Fruit fly (Drosophila melanogaster) whole organism, pupa: ENCODE data around the gene SPoCk.

Source experiments
- CG10348 ChIP-seq: fragments of 200-800 bp; sonication (Bioruptor generic); IDR thresholded peaks from 2 replicates; pipeline ENCODE4 v1.3.6; 2022; ENCODE audit warnings: missing biosample characterization, missing genetic modification characterization
- CG12605 ChIP-seq: fragments of 200-800 bp; sonication (Bioruptor generic); IDR thresholded peaks from 2 replicates; pipeline ENCODE4 v1.3.6; 2022; ENCODE audit warnings: missing biosample characterization, missing genetic modification characterization
- CG13204 ChIP-seq: fragments of 200-800 bp; sonication (Bioruptor generic); optimal IDR thresholded peaks from 2 replicates; lab custom pipeline; 2018; ENCODE audit warnings: missing biosample characterization, mild to moderate bottlenecking, missing genetic modification characterization, moderate library complexity
- CG14655 ChIP-seq: fragments of 200-800 bp; sonication (Bioruptor generic); optimal IDR thresholded peaks from 3 replicates; lab custom pipeline; 2017; ENCODE audit warnings: mild to moderate bottlenecking, missing biosample characterization, missing genetic modification reagents, missing genetic modification characterization
- CG15710 ChIP-seq: fragments of 200-800 bp; sonication (Bioruptor generic); optimal IDR thresholded peaks from 2 replicates; lab custom pipeline; 2018; ENCODE audit warnings: missing biosample characterization, mild to moderate bottlenecking, missing genetic modification characterization, moderate library complexity
- CG17806 ChIP-seq: fragments of 200-800 bp; sonication (Bioruptor generic); optimal IDR thresholded peaks from 2 replicates; lab custom pipeline; 2018; ENCODE audit warnings: missing biosample characterization, mild to moderate bottlenecking, missing genetic modification characterization, moderate library complexity
- CG32121 ChIP-seq: fragments of 200-800 bp; sonication (Bioruptor generic); IDR thresholded peaks from 2 replicates; pipeline ENCODE4 v1.3.6; 2022; ENCODE audit warnings: missing biosample characterization, missing genetic modification characterization
- CG34367 ChIP-seq: fragments of 200-800 bp; sonication (Bioruptor generic); optimal IDR thresholded peaks from 2 replicates; lab custom pipeline; 2018; ENCODE audit warnings: missing biosample characterization, mild to moderate bottlenecking, missing genetic modification characterization
- CG4496 ChIP-seq: fragments of 200-800 bp; sonication (Bioruptor generic); IDR thresholded peaks from 3 replicates; pipeline ENCODE4 v1.3.6; 2022; ENCODE audit warnings: missing biosample characterization, missing genetic modification characterization
- CG8159 ChIP-seq: fragments of 200-800 bp; sonication (Bioruptor generic); optimal IDR thresholded peaks from 3 replicates; lab custom pipeline; 2018; ENCODE audit warnings: missing biosample characterization, mild to moderate bottlenecking, missing genetic modification characterization, moderate library complexity
- CG8301 ChIP-seq: fragments of 200-800 bp; sonication (Bioruptor generic); optimal IDR thresholded peaks from 2 replicates; lab custom pipeline; 2018; ENCODE audit warnings: missing biosample characterization, mild to moderate bottlenecking, missing genetic modification characterization
- CG9948 ChIP-seq: fragments of 200-800 bp; sonication (Bioruptor generic); optimal IDR thresholded peaks from 2 replicates; lab custom pipeline; 2018; ENCODE audit warnings: missing biosample characterization, mild to moderate bottlenecking, missing genetic modification characterization, moderate library complexity
- D1 ChIP-seq: fragments of 200-800 bp; sonication (Bioruptor generic); optimal IDR thresholded peaks from 2 replicates; lab custom pipeline; 2018; ENCODE audit warnings: missing biosample characterization, mild to moderate bottlenecking, missing genetic modification characterization, moderate library complexity
- EcR ChIP-seq: fragments of 200-800 bp; sonication (Bioruptor generic); optimal IDR thresholded peaks from 3 replicates; lab custom pipeline; 2019; ENCODE audit warnings: missing biosample characterization, missing genetic modification characterization, mild to moderate bottlenecking, moderate library complexity, missing genetic modification reagents
- Ets98B ChIP-seq: fragments of 200-800 bp; sonication (Bioruptor generic); IDR thresholded peaks from 2 replicates; pipeline ENCODE4 v1.3.6; 2022; ENCODE audit warnings: missing biosample characterization, missing genetic modification characterization
- Pif1A ChIP-seq: fragments of 200-800 bp; sonication (Bioruptor generic); optimal IDR thresholded peaks from 3 replicates; lab custom pipeline; 2016; ENCODE audit warnings: missing biosample characterization, missing genetic modification characterization
- Pif1B ChIP-seq: fragments of 200-800 bp; sonication (Bioruptor generic); optimal IDR thresholded peaks from 3 replicates; lab custom pipeline; 2016; ENCODE audit warnings: missing biosample characterization, missing genetic modification characterization
- Snoo ChIP-seq: fragments of 200-800 bp; sonication (Bioruptor generic); optimal IDR thresholded peaks from 3 replicates; lab custom pipeline; 2017; ENCODE audit warnings: missing biosample characterization, mild to moderate bottlenecking, missing genetic modification characterization, inconsistent platforms
- fd96Ca ChIP-seq: fragments of 200-800 bp; sonication (Bioruptor generic); IDR thresholded peaks from 3 replicates; pipeline ENCODE4 v1.3.6; 2022; ENCODE audit warnings: missing biosample characterization, missing genetic modification characterization
- gl ChIP-seq: fragments of 200-800 bp; sonication (Bioruptor generic); optimal IDR thresholded peaks from 2 replicates; lab custom pipeline; 2018; ENCODE audit warnings: missing biosample characterization, mild to moderate bottlenecking, missing genetic modification characterization
- rn ChIP-seq: fragments of 200-800 bp; sonication (Bioruptor generic); IDR thresholded peaks from 2 replicates; pipeline ENCODE4 v1.3.6; 2022; ENCODE audit warnings: missing biosample characterization, missing genetic modification characterization

SPoCk gene

dm6 chr3L:22795604-22796003 lies 46.4 kb downstream of the SPoCk start:
- TF ChIP-seq Pif1A (GFP tag; lab: Kevin White, UChicago) (no peak), CG10348 (GFP tag; lab: Robert Waterston, UW) (no peak), CG8301 (tag; lab: Kevin White, UChicago) (no peak), CG15710 (tag; lab: Kevin White, UChicago) (no peak), fd96Ca (GFP tag; lab: Robert Waterston, UW) (no peak), rn (no peak), CG34367 (tag; lab: Kevin White, UChicago) (no peak), CG32121 (GFP tag; lab: Robert Waterston, UW) (no peak), CG8159 (tag; lab: Kevin White, UChicago) (no peak), CG12605 (GFP tag; lab: Robert Waterston, UW) (no peak), Ets98B (GFP tag; lab: Robert Waterston, UW) (no peak), CG13204 (GFP tag; lab: Kevin White, UChicago) (no peak), EcR (no peak), Snoo (tag; lab: Kevin White, UChicago) (no peak), D1 (tag; lab: Kevin White, UChicago) (no peak), CG14655 (GFP tag; lab: Kevin White, UChicago) (no peak), CG9948 (tag; lab: Kevin White, UChicago) (no peak)

dm6 chr3L:22801970-22802369 lies 52.7 kb downstream of the SPoCk start:
- TF ChIP-seq gl (tag; lab: Kevin White, UChicago) = no peak
- no peak for TF ChIP-seq D1 (tag; lab: Kevin White, UChicago)
- TF ChIP-seq Ets98B (GFP tag; lab: Robert Waterston, UW) = no peak
- TF ChIP-seq Pif1A (GFP tag; lab: Kevin White, UChicago) = no peak
- no peak for TF ChIP-seq Snoo (tag; lab: Kevin White, UChicago)
- TF ChIP-seq CG8301 (tag; lab: Kevin White, UChicago) = no peak
- TF ChIP-seq fd96Ca (GFP tag; lab: Robert Waterston, UW) = no peak
- TF ChIP-seq CG15710 (tag; lab: Kevin White, UChicago) = no peak
- TF ChIP-seq CG13204 (GFP tag; lab: Kevin White, UChicago) = peak; percentile 73
- TF ChIP-seq CG8159 (tag; lab: Kevin White, UChicago) = no peak
- TF ChIP-seq rn = no peak
- peak; percentile 90 for TF ChIP-seq EcR
- no peak for TF ChIP-seq CG9948 (tag; lab: Kevin White, UChicago)
- no peak for TF ChIP-seq CG14655 (GFP tag; lab: Kevin White, UChicago)
- TF ChIP-seq CG4496 = 0 out of 3 replicates have a peak, but pooled peaks have one; percentile 33
- no peak for TF ChIP-seq CG34367 (tag; lab: Kevin White, UChicago)
- no peak for TF ChIP-seq CG12605 (GFP tag; lab: Robert Waterston, UW)
- TF ChIP-seq CG32121 (GFP tag; lab: Robert Waterston, UW) = no peak
- no peak for TF ChIP-seq Pif1B (GFP tag; lab: Kevin White, UChicago)
- no peak for TF ChIP-seq CG17806
- no peak for TF ChIP-seq CG10348 (GFP tag; lab: Robert Waterston, UW)

- TF ChIP-seq CG9948 (tag; lab: Kevin White, UChicago) (no peak), rn (no peak), CG14655 (GFP tag; lab: Kevin White, UChicago) (no peak), CG4496 (peak; percentile 25; the same call in 1 of the 3 replicates), D1 (tag; lab: Kevin White, UChicago) (no peak), CG13204 (GFP tag; lab: Kevin White, UChicago) (peak; percentile 81), CG12605 (GFP tag; lab: Robert Waterston, UW) (no peak), CG8159 (tag; lab: Kevin White, UChicago) (no peak), CG10348 (GFP tag; lab: Robert Waterston, UW) (no peak), Snoo (tag; lab: Kevin White, UChicago) (no peak), CG17806 (no peak), gl (tag; lab: Kevin White, UChicago) (peak; percentile 2), Pif1A (GFP tag; lab: Kevin White, UChicago) (no peak), CG8301 (tag; lab: Kevin White, UChicago) (no peak), Ets98B (GFP tag; lab: Robert Waterston, UW) (no peak), Pif1B (GFP tag; lab: Kevin White, UChicago) (no peak), CG32121 (GFP tag; lab: Robert Waterston, UW) (peak; percentile 15; the same call in 1 of the 2 replicates), CG34367 (tag; lab: Kevin White, UChicago) (no peak), EcR (peak; percentile 91), fd96Ca (GFP tag; lab: Robert Waterston, UW) (0 out of 3 replicates have a peak, but pooled peaks have one; percentile 28), CG15710 (tag; lab: Kevin White, UChicago) (no peak)
Observed at dm6 chr3L:22820190-22820589, 70.9 kb downstream of the SPoCk start.

- TF ChIP-seq CG14655 (GFP tag; lab: Kevin White, UChicago) = no peak
- no peak for TF ChIP-seq D1 (tag; lab: Kevin White, UChicago)
- no peak for TF ChIP-seq CG32121 (GFP tag; lab: Robert Waterston, UW)
- TF ChIP-seq Pif1B (GFP tag; lab: Kevin White, UChicago) = no peak
- no peak for TF ChIP-seq Ets98B (GFP tag; lab: Robert Waterston, UW)
- no peak for TF ChIP-seq CG13204 (GFP tag; lab: Kevin White, UChicago)
- TF ChIP-seq Snoo (tag; lab: Kevin White, UChicago) = no peak
- TF ChIP-seq fd96Ca (GFP tag; lab: Robert Waterston, UW) = no peak
- TF ChIP-seq CG12605 (GFP tag; lab: Robert Waterston, UW) = peak; percentile 34; the same call in 1 of the 2 replicates
- TF ChIP-seq CG17806 = no peak
- TF ChIP-seq CG8159 (tag; lab: Kevin White, UChicago) = no peak
- TF ChIP-seq Pif1A (GFP tag; lab: Kevin White, UChicago) = no peak
- TF ChIP-seq CG4496 = 0 out of 3 replicates have a peak, but pooled peaks have one; percentile 29
Observed at dm6 chr3L:22821377-22821776, 72.1 kb downstream of the SPoCk start.
